Worm (Caenorhabditis elegans): ENCODE results near the gene lbp-1.

- TF ChIP-seq D2030.7 (GFP tag; IDR thresholded peaks at IDR 0.05) = no peak
- no peak for TF ChIP-seq rec-8 (tag; optimal IDR thresholded peaks at IDR 0.05)
- TF ChIP-seq efl-1 (GFP tag; optimal IDR thresholded peaks at IDR 0.05) = no peak
- TF ChIP-seq lin-54 (GFP tag; optimal IDR thresholded peaks at IDR 0.05) = no peak
- no peak for TF ChIP-seq madf-10 (tag; optimal IDR thresholded peaks at IDR 0.05)
- no peak for TF ChIP-seq nhr-80 (tag; optimal IDR thresholded peaks at IDR 0.05)
- no peak for TF ChIP-seq ets-4 (GFP tag; optimal IDR thresholded peaks at IDR 0.05)
- no peak for TF ChIP-seq F52B5.7 (tag; optimal IDR thresholded peaks at IDR 0.05)
- TF ChIP-seq Y79H2A.3 (GFP tag; conservative IDR thresholded peaks at IDR 0.05) = no peak
- no peak for TF ChIP-seq pha-4 (tag; optimal IDR thresholded peaks at IDR 0.05)
- TF ChIP-seq mes-4 (tag; optimal IDR thresholded peaks at IDR 0.05) = no peak
- no peak for TF ChIP-seq unc-62 (GFP tag; optimal IDR thresholded peaks at IDR 0.05)
Observed at ce11 chrX:3250481-3251091, 8.4 kb upstream of the lbp-1 start, which contains the start of gene pqn-37.
